Fruit fly (Drosophila melanogaster) whole organism, embryonic: Measurements from ENCODE around the gene CG7781.

ENCODE experiments used
- Atf-2 ChIP-seq: fragments of 200-800 bp; sonication (Bioruptor generic); optimal IDR thresholded peaks from 2 replicates; lab custom pipeline; 2016; ENCODE audit warnings: missing biosample characterization, missing genetic modification characterization
- CG10267 ChIP-seq: fragments of 200-800 bp; sonication (Bioruptor generic); optimal IDR thresholded peaks from 2 replicates; lab custom pipeline; 2018; ENCODE audit warnings: missing biosample characterization, mild to moderate bottlenecking, missing genetic modification characterization, moderate library complexity
- CG10654 ChIP-seq: fragments of 200-800 bp; sonication (Bioruptor generic); optimal IDR thresholded peaks from 2 replicates; lab custom pipeline; 2016; ENCODE audit warnings: missing biosample characterization, missing genetic modification characterization
- CG1233 ChIP-seq: fragments of 200-800 bp; sonication (Bioruptor generic); optimal IDR thresholded peaks from 4 replicates; lab custom pipeline; 2018; ENCODE audit warnings: missing biosample characterization, mild to moderate bottlenecking, missing genetic modification characterization
- CG17612 ChIP-seq: fragments of 200-800 bp; sonication (Bioruptor generic); IDR thresholded peaks from 2 replicates; pipeline ENCODE4 v1.3.6; 2022; ENCODE audit warnings: missing biosample characterization, missing genetic modification characterization
- CG8944 ChIP-seq: fragments of 200-800 bp; sonication (Bioruptor generic); optimal IDR thresholded peaks from 3 replicates; lab custom pipeline; 2016; ENCODE audit warnings: missing biosample characterization, missing genetic modification characterization
- ERR ChIP-seq: fragments of 200-800 bp; sonication (Bioruptor generic); optimal IDR thresholded peaks from 2 replicates; lab custom pipeline; 2016; ENCODE audit warnings: missing biosample characterization, missing genetic modification characterization
- Gsc ChIP-seq: fragments of 200-800 bp; sonication (Bioruptor generic); IDR thresholded peaks from 2 replicates; pipeline ENCODE4 v1.3.6; 2022; ENCODE audit warnings: missing biosample characterization, missing genetic modification characterization
- Hmr ChIP-seq: fragments of 200-800 bp; sonication (Bioruptor generic); optimal IDR thresholded peaks from 3 replicates; lab custom pipeline; 2017; ENCODE audit warnings: mild to moderate bottlenecking, missing biosample characterization, missing genetic modification reagents, missing genetic modification characterization
- Lhr ChIP-seq: fragments of 200-800 bp; sonication (Bioruptor generic); optimal IDR thresholded peaks from 3 replicates; lab custom pipeline; 2017; ENCODE audit warnings: mild to moderate bottlenecking, missing biosample characterization, missing genetic modification reagents, missing genetic modification characterization
- pan ChIP-seq, 4 experiments: fragments of >200 bp in 3 of 4; fragments of 200-800 bp in 1 of 4; sonication (Bioruptor generic) in 1 of 4; optimal IDR thresholded peaks in 3 of 4; IDR thresholded peaks in 1 of 4; 2 replicates each; pipeline versions ENCODE4 v1.3.6 to Lab custom; 2017 to 2022; ENCODE audit warnings: missing biosample characterization in 2 of 4, missing genetic modification characterization in 2 of 4, mixed read lengths in 1 of 4
- run ChIP-seq: fragments of 200-800 bp; sonication (Bioruptor generic); optimal IDR thresholded peaks from 3 replicates; lab custom pipeline; 2018; ENCODE audit warnings: missing biosample characterization, mild to moderate bottlenecking, missing genetic modification characterization
- z ChIP-seq: fragments of 200-800 bp; sonication (Bioruptor generic); IDR thresholded peaks from 3 replicates; pipeline ENCODE4 v1.3.6; 2022; ENCODE audit warnings: missing biosample characterization, missing genetic modification characterization

dm6 chr2L:8288087-8288486 lies 37.1 kb downstream of the CG7781 start:
- TF ChIP-seq Lhr (GFP tag; lab: Kevin White, UChicago) (no peak), CG10267 (no peak), CG1233 (no peak), z (GFP tag; lab: Robert Waterston, UW) (no peak), CG8944 (GFP tag; lab: Kevin White, UChicago) (no peak), pan (optimal IDR thresholded peaks at IDR 0.05; lab: Kevin White, UChicago) (no peak), pan (GFP tag; optimal IDR thresholded peaks at IDR 0.05 in 1 of 2, IDR thresholded peaks at IDR 0.05 in 1 of 2) (no peak), Atf-2 (GFP tag; lab: Kevin White, UChicago) (no peak), Gsc (GFP tag; lab: Robert Waterston, UW) (no peak), CG17612 (GFP tag; lab: Robert Waterston, UW) (no peak), run (no peak), Hmr (GFP tag; lab: Kevin White, UChicago) (no peak), ERR (GFP tag; lab: Kevin White, UChicago) (no peak), CG10654 (GFP tag; lab: Kevin White, UChicago) (no peak)
